Worm (Caenorhabditis elegans) whole organism, L1 larva: ENCODE measurements around the gene C14B1.12.

Experiments
- C34B4.2 ChIP-seq: sonication (generic microtip); optimal IDR thresholded peaks from 2 replicates; lab custom pipeline; 2017; ENCODE audit warnings: mild to moderate bottlenecking, missing genetic modification characterization, missing compliant biosample characterization
- F16B12.6 ChIP-seq: fragments of 150-350 bp; optimal IDR thresholded peaks from 2 replicates; lab custom pipeline; 2014; ENCODE audit warnings: missing biosample characterization, missing genetic modification characterization
- Y116A8C.19 ChIP-seq: sonication (generic microtip); optimal IDR thresholded peaks from 2 replicates; lab custom pipeline; 2016; ENCODE audit warnings: missing compliant biosample characterization, missing genetic modification characterization, borderline replicate concordance
- aha-1 ChIP-seq: fragments of 150-350 bp; optimal IDR thresholded peaks from 2 replicates; lab custom pipeline; 2014; ENCODE audit warnings: missing biosample characterization, missing genetic modification characterization
- ama-1 ChIP-seq: fragments of 150-350 bp; optimal IDR thresholded peaks from 2 replicates; lab custom pipeline; 2014
- blmp-1 ChIP-seq: fragments of 150-350 bp; optimal IDR thresholded peaks from 2 replicates; lab custom pipeline; 2014; ENCODE audit warnings: missing biosample characterization, missing genetic modification characterization
- ceh-63 ChIP-seq: fragments of 200-800 bp; sonication (Bioruptor generic); optimal IDR thresholded peaks from 2 replicates; lab custom pipeline; 2018; ENCODE audit warnings: mild to moderate bottlenecking, missing genetic modification characterization, missing compliant biosample characterization
- ceh-8 ChIP-seq: fragments of 200-800 bp; sonication (Bioruptor generic); optimal IDR thresholded peaks from 2 replicates; lab custom pipeline; 2018; ENCODE audit warnings: mild to moderate bottlenecking, missing genetic modification characterization, moderate library complexity, missing compliant biosample characterization
- ceh-88 ChIP-seq: fragments of 200-800 bp; sonication (Bioruptor generic); IDR thresholded peaks from 2 replicates; pipeline ENCODE4 v1.3.6; 2022; ENCODE audit warnings: missing genetic modification characterization, missing compliant biosample characterization
- ces-1 ChIP-seq: fragments of 150-350 bp; optimal IDR thresholded peaks from 2 replicates; lab custom pipeline; 2014; ENCODE audit warnings: missing biosample characterization, missing genetic modification reagents, missing genetic modification characterization
- dpl-1 ChIP-seq, 3 experiments: fragments of 150-350 bp in 2 of 3; sonication (generic microtip) in 1 of 3; optimal IDR thresholded peaks; 2 replicates each; lab custom pipeline; 2014 to 2017; ENCODE audit warnings: missing biosample characterization in 3 of 3, missing genetic modification characterization in 3 of 3, missing genetic modification reagents in 3 of 3
- efl-1 ChIP-seq, 4 experiments: fragments of 150-350 bp; optimal IDR thresholded peaks in 3 of 4; peaks in 1 of 4; 1 replicate in 1 of 4; 2 replicates in 3 of 4; lab custom pipeline; 2014; ENCODE audit warnings: missing biosample characterization in 2 of 4, missing genetic modification characterization in 2 of 4, missing genetic modification reagents in 2 of 4
- egl-13 ChIP-seq: sonication (generic microtip); optimal IDR thresholded peaks from 2 replicates; lab custom pipeline; 2016; ENCODE audit warnings: missing genotype, missing genetic modification reagents, missing genetic modification characterization, missing compliant biosample characterization
- elt-2 ChIP-seq: sonication (generic microtip); optimal IDR thresholded peaks from 2 replicates; lab custom pipeline; 2016; ENCODE audit warnings: missing genetic modification characterization, mild to moderate bottlenecking, inconsistent platforms, missing compliant biosample characterization, missing genetic modification reagents
- ets-5 ChIP-seq: fragments of 200-800 bp; sonication (Bioruptor generic); IDR thresholded peaks from 2 replicates; pipeline ENCODE4 v1.3.6; 2022; ENCODE audit warnings: missing genetic modification characterization, missing compliant biosample characterization
- grh-1 ChIP-seq: fragments of 200-800 bp; sonication (Bioruptor generic); IDR thresholded peaks from 2 replicates; pipeline ENCODE4 v1.3.6; 2022; ENCODE audit warnings: missing genetic modification reagents, missing genetic modification characterization, missing compliant biosample characterization
- hlh-17 ChIP-seq: fragments of 200-800 bp; sonication (Bioruptor generic); optimal IDR thresholded peaks from 2 replicates; lab custom pipeline; 2018; ENCODE audit warnings: missing genetic modification characterization, mild to moderate bottlenecking, missing compliant biosample characterization, moderate library complexity, borderline replicate concordance
- hpl-2 ChIP-seq: fragments of 150-350 bp; optimal IDR thresholded peaks from 2 replicates; lab custom pipeline; 2014; ENCODE audit warnings: missing biosample characterization, missing genetic modification reagents, missing genetic modification characterization
- lin-35 ChIP-seq, 2 experiments: fragments of 150-350 bp; optimal IDR thresholded peaks; 2 replicates each; lab custom pipeline; 2014; ENCODE audit warnings: missing biosample characterization in 2 of 2, missing genetic modification characterization in 2 of 2, missing genetic modification reagents in 2 of 2
- lin-39 ChIP-seq: fragments of 150-350 bp; optimal IDR thresholded peaks from 2 replicates; lab custom pipeline; 2014; ENCODE audit warnings: missing biosample characterization, missing genetic modification reagents, missing genetic modification characterization
- lir-3 ChIP-seq: sonication (generic microtip); optimal IDR thresholded peaks from 2 replicates; lab custom pipeline; 2016; ENCODE audit warnings: mild to moderate bottlenecking, missing genetic modification characterization, moderate library complexity, missing compliant biosample characterization; ENCODE audit not compliant: poor library complexity
- lsy-2 ChIP-seq, 2 experiments: fragments of 150-350 bp; optimal IDR thresholded peaks; 2 replicates each; lab custom pipeline; 2014; ENCODE audit warnings: missing biosample characterization in 2 of 2, missing genetic modification characterization in 2 of 2
- mab-9 ChIP-seq: fragments of 200-800 bp; sonication (Bioruptor generic); IDR thresholded peaks from 2 replicates; pipeline ENCODE4 v1.3.6; 2022; ENCODE audit warnings: missing genetic modification reagents, missing genetic modification characterization, missing compliant biosample characterization
- mep-1 ChIP-seq: fragments of 150-350 bp; optimal IDR thresholded peaks from 2 replicates; lab custom pipeline; 2014; ENCODE audit warnings: missing biosample characterization, missing genetic modification characterization
- nhr-11 ChIP-seq: fragments of 150-350 bp; optimal IDR thresholded peaks from 2 replicates; lab custom pipeline; 2014; ENCODE audit warnings: missing biosample characterization, missing genetic modification characterization
- nhr-12 ChIP-seq: sonication (generic microtip); optimal IDR thresholded peaks from 2 replicates; lab custom pipeline; 2017; ENCODE audit warnings: missing biosample characterization, missing genetic modification characterization
- nhr-20 ChIP-seq: sonication (generic microtip); optimal IDR thresholded peaks from 2 replicates; lab custom pipeline; 2016; ENCODE audit warnings: mild to moderate bottlenecking, missing genetic modification characterization, missing compliant biosample characterization
- nhr-237 ChIP-seq: fragments of 150-350 bp; optimal IDR thresholded peaks from 2 replicates; lab custom pipeline; 2014; ENCODE audit warnings: missing biosample characterization, missing genetic modification characterization
- nhr-28 ChIP-seq: fragments of 150-350 bp; optimal IDR thresholded peaks from 2 replicates; lab custom pipeline; 2014; ENCODE audit warnings: missing biosample characterization, missing genetic modification characterization
- nhr-47 ChIP-seq: sonication (generic microtip); optimal IDR thresholded peaks from 2 replicates; lab custom pipeline; 2016; ENCODE audit warnings: mild to moderate bottlenecking, missing genetic modification characterization, moderate library complexity, missing compliant biosample characterization
- nhr-71 ChIP-seq: sonication (generic microtip); optimal IDR thresholded peaks from 2 replicates; lab custom pipeline; 2016; ENCODE audit warnings: mild to moderate bottlenecking, missing genetic modification characterization, moderate library complexity, missing compliant biosample characterization
- nhr-76 ChIP-seq: sonication (generic microtip); optimal IDR thresholded peaks from 2 replicates; lab custom pipeline; 2017; ENCODE audit warnings: missing biosample characterization, missing genetic modification characterization
- nhr-77 ChIP-seq: fragments of 150-350 bp; optimal IDR thresholded peaks from 2 replicates; lab custom pipeline; 2014; ENCODE audit warnings: missing biosample characterization, missing genetic modification characterization
- nhr-85 ChIP-seq: sonication (generic microtip); peaks from one replicate; lab custom pipeline; 2016; ENCODE audit warnings: missing genetic modification characterization, inconsistent platforms, missing compliant biosample characterization
- pag-3 ChIP-seq: sonication (generic microtip); optimal IDR thresholded peaks from 2 replicates; lab custom pipeline; 2017; ENCODE audit warnings: missing genetic modification characterization, mild to moderate bottlenecking, missing compliant biosample characterization, antibody characterized with exemption, borderline replicate concordance; ENCODE audit not compliant: insufficient read depth
- rnt-1 ChIP-seq: sonication (generic microtip); optimal IDR thresholded peaks from 2 replicates; lab custom pipeline; 2016; ENCODE audit warnings: mild to moderate bottlenecking, missing genetic modification characterization, moderate library complexity, missing compliant biosample characterization
- skn-1 ChIP-seq: fragments of 150-350 bp; optimal IDR thresholded peaks from 2 replicates; lab custom pipeline; 2014; ENCODE audit warnings: missing biosample characterization, missing genetic modification characterization
- sox-4 ChIP-seq: sonication (generic microtip); optimal IDR thresholded peaks from 2 replicates; lab custom pipeline; 2016; ENCODE audit warnings: missing genetic modification characterization, missing compliant biosample characterization
- swsn-7 ChIP-seq: sonication (generic microtip); optimal IDR thresholded peaks from 2 replicates; lab custom pipeline; 2016; ENCODE audit warnings: missing genetic modification characterization, missing compliant biosample characterization
- tlp-1 ChIP-seq: fragments of 150-350 bp; optimal IDR thresholded peaks from 2 replicates; lab custom pipeline; 2014; ENCODE audit warnings: missing biosample characterization, missing genetic modification characterization
- unc-130 ChIP-seq: fragments of 150-350 bp; optimal IDR thresholded peaks from 2 replicates; lab custom pipeline; 2017; ENCODE audit warnings: missing biosample characterization, missing genetic modification characterization, inconsistent platforms
- unc-30 ChIP-seq: sonication (generic microtip); optimal IDR thresholded peaks from 2 replicates; lab custom pipeline; 2017; ENCODE audit warnings: missing biosample characterization, missing genetic modification characterization
- unc-86 ChIP-seq: sonication (generic microtip); optimal IDR thresholded peaks from 2 replicates; lab custom pipeline; 2016; ENCODE audit warnings: missing genetic modification characterization, missing compliant biosample characterization
- unc-98 ChIP-seq: fragments of 200-800 bp; sonication (Bioruptor generic); IDR thresholded peaks from 2 replicates; pipeline ENCODE4 v1.3.6; 2022; ENCODE audit warnings: missing genetic modification characterization, missing compliant biosample characterization
- vab-15 ChIP-seq: sonication (generic microtip); optimal IDR thresholded peaks from 2 replicates; lab custom pipeline; 2017; ENCODE audit warnings: missing genotype, mild to moderate bottlenecking, missing genetic modification characterization, missing compliant biosample characterization
- zag-1 ChIP-seq: fragments of 150-350 bp; optimal IDR thresholded peaks from 2 replicates; lab custom pipeline; 2014; ENCODE audit warnings: missing biosample characterization, missing genetic modification characterization
- ztf-11 ChIP-seq, 2 experiments: sonication (generic microtip); optimal IDR thresholded peaks; 2 replicates each; lab custom pipeline; 2016 to 2017; ENCODE audit warnings: missing genetic modification characterization in 2 of 2, missing biosample characterization in 1 of 2, missing compliant biosample characterization in 1 of 2

The C14B1.12 gene

ce11 chrIII:3735509-3736255 is 10.9 kb upstream of the C14B1.12 start (continued):
- no peak for TF ChIP-seq vab-15 (tag; lab: Kevin White, UChicago)
- TF ChIP-seq efl-1 (optimal IDR thresholded peaks at IDR 0.05; lab: Kevin White, UChicago): peak; percentile 43 to 58
- peak in 1 of 2 experiments; percentile 75 for TF ChIP-seq efl-1 (GFP tag; optimal IDR thresholded peaks at IDR 0.05 in 1 of 2; lab: Kevin White, UChicago)

- TF ChIP-seq ztf-11 (tag; optimal IDR thresholded peaks at IDR 0.05; lab: Kevin White, UChicago) (no peak), elt-2 (tag; lab: Kevin White, UChicago) (no peak), ceh-63 (GFP tag; lab: Kevin White, UChicago) (no peak), lin-35 (GFP tag; optimal IDR thresholded peaks at IDR 0.05; lab: Kevin White, UChicago) (peak; percentile 51 to 83), mep-1 (tag; lab: Kevin White, UChicago) (peak; percentile 37), hlh-17 (no peak), ama-1 (lab: Kevin White, UChicago) (no peak), swsn-7 (no peak), unc-98 (GFP tag; lab: Robert Waterston, UW) (no peak), F16B12.6 (tag; lab: Kevin White, UChicago) (no peak), unc-130 (tag; lab: Kevin White, UChicago) (no peak), sox-4 (no peak), egl-13 (tag; lab: Kevin White, UChicago) (no peak), blmp-1 (tag; lab: Kevin White, UChicago) (peak; percentile 34), efl-1 (optimal IDR thresholded peaks at IDR 0.05; lab: Kevin White, UChicago) (peak; percentile 48 to 56), efl-1 (GFP tag; optimal IDR thresholded peaks at IDR 0.05 in 1 of 2; lab: Kevin White, UChicago) (peak; percentile 72 to 97), ets-5 (GFP tag; lab: Robert Waterston, UW) (no peak), dpl-1 (GFP tag; optimal IDR thresholded peaks at IDR 0.05; lab: Kevin White, UChicago) (peak; percentile 62 to 84 (median 70)), lsy-2 (tag; optimal IDR thresholded peaks at IDR 0.05; lab: Kevin White, UChicago) (peak in 1 of 2 experiments; percentile 55), grh-1 (GFP tag; lab: Robert Waterston, UW) (no peak), C34B4.2 (tag; lab: Kevin White, UChicago) (no peak), lir-3 (tag; lab: Kevin White, UChicago) (no peak), hpl-2 (GFP tag; lab: Kevin White, UChicago) (no peak), nhr-12 (tag; lab: Kevin White, UChicago) (no peak), nhr-20 (tag; lab: Kevin White, UChicago) (no peak)
Measured at ce11 chrIII:3734990-3735389, 10.2 kb upstream of the C14B1.12 start, which contains the start of gene evl-18. Gene evl-18, minus strand, starts transcription at chrIII:3735039.

- peak in 1 of 2 experiments; percentile 48 for TF ChIP-seq lsy-2 (tag; optimal IDR thresholded peaks at IDR 0.05; lab: Kevin White, UChicago)
- TF ChIP-seq Y116A8C.19 (tag; lab: Kevin White, UChicago): no peak
- TF ChIP-seq blmp-1 (tag; lab: Kevin White, UChicago): no peak
- TF ChIP-seq tlp-1 (tag; lab: Kevin White, UChicago): no peak
- no peak for TF ChIP-seq nhr-71
- TF ChIP-seq pag-3 (tag; lab: Kevin White, UChicago): no peak
- peak; percentile 18 to 47 for TF ChIP-seq lin-35 (GFP tag; optimal IDR thresholded peaks at IDR 0.05; lab: Kevin White, UChicago)
- no peak for TF ChIP-seq ces-1 (GFP tag; lab: Kevin White, UChicago)
- TF ChIP-seq ceh-88 (GFP tag; lab: Robert Waterston, UW): no peak
- TF ChIP-seq zag-1: no peak
- TF ChIP-seq nhr-237 (tag; lab: Kevin White, UChicago): no peak
- TF ChIP-seq unc-86 (tag; lab: Kevin White, UChicago): no peak
- no peak for TF ChIP-seq aha-1 (tag; lab: Kevin White, UChicago)
- TF ChIP-seq nhr-76 (tag; lab: Kevin White, UChicago): no peak
- no peak for TF ChIP-seq nhr-47
- no peak for TF ChIP-seq nhr-28 (tag; lab: Kevin White, UChicago)
- no peak for TF ChIP-seq skn-1 (tag; lab: Kevin White, UChicago)
- TF ChIP-seq nhr-77 (tag; lab: Kevin White, UChicago): no peak
- no peak for TF ChIP-seq nhr-12 (tag; lab: Kevin White, UChicago)
- TF ChIP-seq dpl-1 (GFP tag; optimal IDR thresholded peaks at IDR 0.05; lab: Kevin White, UChicago): peak in 1 of 3 experiments; percentile 27
- TF ChIP-seq nhr-85 (tag; lab: Kevin White, UChicago): no peak
- no peak for TF ChIP-seq ceh-8 (GFP tag; lab: Kevin White, UChicago)
- no peak for TF ChIP-seq lin-39
- TF ChIP-seq efl-1 (optimal IDR thresholded peaks at IDR 0.05; lab: Kevin White, UChicago): peak; percentile 3 to 18
- TF ChIP-seq efl-1 (GFP tag; optimal IDR thresholded peaks at IDR 0.05 in 1 of 2; lab: Kevin White, UChicago): peak; percentile 6 to 51
- TF ChIP-seq rnt-1: no peak
- TF ChIP-seq mab-9 (GFP tag; lab: Robert Waterston, UW): no peak
- TF ChIP-seq nhr-11: no peak
- TF ChIP-seq unc-30 (tag; lab: Kevin White, UChicago): no peak
- TF ChIP-seq, all 84 proteins: peak for 4
Measured at ce11 chrIII:3734007-3734406, 9.2 kb upstream of the C14B1.12 start, which contains the start of gene F34D10.3. Gene F34D10.3, plus strand, starts transcription at chrIII:3734255.
